Worm (Caenorhabditis elegans): Measurements from ENCODE around the gene tsct-1.

ce11 chrX:12454290-12454795, 20.4 kb downstream of the tsct-1 start, which contains the start of the genes T18D3.9 and T18D3.1:
- TF ChIP-seq skn-1 (tag; optimal IDR thresholded peaks at IDR 0.05) (no peak), ztf-4 (tag; optimal IDR thresholded peaks at IDR 0.05) (no peak), crh-2 (tag; optimal IDR thresholded peaks at IDR 0.05) (peak; percentile 46), elt-1 (tag; optimal IDR thresholded peaks at IDR 0.05) (no peak), ama-1 (optimal IDR thresholded peaks at IDR 0.05) (no peak), ztf-11 (tag; optimal IDR thresholded peaks at IDR 0.05) (no peak), ceh-82 (tag; optimal IDR thresholded peaks at IDR 0.05) (no peak), unc-39 (tag; optimal IDR thresholded peaks at IDR 0.05) (no peak), egl-27 (tag; optimal IDR thresholded peaks at IDR 0.05) (no peak), nhr-12 (tag; optimal IDR thresholded peaks at IDR 0.05) (no peak), dmd-4 (tag; optimal IDR thresholded peaks at IDR 0.05) (no peak), mdl-1 (tag; optimal IDR thresholded peaks at IDR 0.05) (no peak), nhr-237 (tag; optimal IDR thresholded peaks at IDR 0.05) (no peak), lsy-2 (tag; optimal IDR thresholded peaks at IDR 0.05) (peak in 1 of 2 experiments; percentile 60)
